Worm (Caenorhabditis elegans) whole organism, L4/young adult: ENCODE results near the gene cest-4.

Source experiments
- W03F9.2 ChIP-seq: fragments of 150-350 bp; optimal IDR thresholded peaks from 2 replicates; lab custom pipeline; 2014; ENCODE audit warnings: missing biosample characterization, missing genetic modification characterization
- dao-5 ChIP-seq: sonication (generic microtip); optimal IDR thresholded peaks from 2 replicates; lab custom pipeline; 2016; ENCODE audit warnings: missing genotype, missing genetic modification characterization, moderate library complexity, missing compliant biosample characterization
- him-1 ChIP-seq: sonication (generic microtip); optimal IDR thresholded peaks from 2 replicates; lab custom pipeline; 2016; ENCODE audit warnings: missing genotype, missing genetic modification reagents, missing genetic modification characterization, missing compliant biosample characterization

- no peak for TF ChIP-seq W03F9.2 (tag; lab: Kevin White, UChicago)
- no peak for TF ChIP-seq him-1
- TF ChIP-seq dao-5 (tag; lab: Kevin White, UChicago), result no peak
These were observed 1.2 kb upstream of the cest-4 start for ce11 chrIV:6803294-6803693.
